Fruit fly (Drosophila melanogaster) whole organism, adult: Measurements from ENCODE around the gene beg.

Experiments used
- CG11617 ChIP-seq: fragments of 200-800 bp; sonication (Bioruptor generic); optimal IDR thresholded peaks from 2 replicates; lab custom pipeline; 2017; ENCODE audit warnings: mild to moderate bottlenecking, missing biosample characterization, missing genetic modification reagents, missing genetic modification characterization
- CG12768 ChIP-seq: fragments of 200-800 bp; sonication (Bioruptor generic); optimal IDR thresholded peaks from 2 replicates; lab custom pipeline; 2017; ENCODE audit warnings: missing biosample characterization, missing genetic modification characterization, mild to moderate bottlenecking, moderate library complexity, missing genetic modification reagents
- CG5204 ChIP-seq: fragments of 200-800 bp; sonication (Bioruptor generic); optimal IDR thresholded peaks from 2 replicates; lab custom pipeline; 2016; ENCODE audit warnings: missing biosample characterization, missing genetic modification characterization
- CG7045 ChIP-seq: fragments of 200-800 bp; sonication (Bioruptor generic); optimal IDR thresholded peaks from 2 replicates; lab custom pipeline; 2017; ENCODE audit warnings: missing biosample characterization, mild to moderate bottlenecking, missing genetic modification characterization
- Clk ChIP-seq: fragments of 200-800 bp; sonication (Bioruptor generic); optimal IDR thresholded peaks from 2 replicates; lab custom pipeline; 2017; ENCODE audit warnings: missing biosample characterization, missing genetic modification characterization
- Crg-1 ChIP-seq: fragments of 200-800 bp; sonication (Bioruptor generic); optimal IDR thresholded peaks from 2 replicates; lab custom pipeline; 2016; ENCODE audit warnings: missing biosample characterization, missing genetic modification characterization
- Mnt ChIP-seq: fragments of 200-800 bp; sonication (Bioruptor generic); optimal IDR thresholded peaks from 2 replicates; lab custom pipeline; 2016; ENCODE audit warnings: missing biosample characterization, mild to moderate bottlenecking, missing genetic modification characterization
- cic ChIP-seq: fragments of 200-800 bp; sonication (Bioruptor generic); optimal IDR thresholded peaks from 2 replicates; lab custom pipeline; 2017; ENCODE audit warnings: missing biosample characterization, mild to moderate bottlenecking, missing genetic modification characterization, moderate library complexity
- kay ChIP-seq: fragments of 200-800 bp; sonication (Bioruptor generic); peaks from one replicate; lab custom pipeline; 2016; ENCODE audit warnings: missing biosample characterization, missing genetic modification characterization, borderline replicate concordance
- pad ChIP-seq: fragments of 200-800 bp; sonication (Bioruptor generic); optimal IDR thresholded peaks from 3 replicates; lab custom pipeline; 2017; ENCODE audit warnings: missing biosample characterization, missing genetic modification characterization, mild to moderate bottlenecking, moderate library complexity, missing genetic modification reagents

Gene beg

dm6 chr3L:17055467-17055877, 20.0 kb downstream of the beg start, which contains the start of gene CG7724:
TSS of gene CG7724 (plus strand) at chr3L:17055613.
- no peak for TF ChIP-seq Mnt (GFP tag; lab: Kevin White, UChicago)
- no peak for TF ChIP-seq CG11617 (GFP tag; lab: Kevin White, UChicago)
- TF ChIP-seq CG7045 (GFP tag; lab: Kevin White, UChicago), result no peak
- TF ChIP-seq cic (GFP tag; lab: Kevin White, UChicago), result no peak

- TF ChIP-seq CG12768 (no peak), CG5204 (GFP tag; lab: Kevin White, UChicago) (no peak), Crg-1 (GFP tag; lab: Kevin White, UChicago) (no peak), Clk (GFP tag; lab: Kevin White, UChicago) (no peak), pad (no peak), CG11617 (GFP tag; lab: Kevin White, UChicago) (no peak), kay (no peak)
Observed at dm6 chr3L:17077273-17077672, 41.8 kb downstream of the beg start.
